Fruit fly (Drosophila melanogaster): ENCODE data around the gene Hpf1.

Hpf1 gene

DNA sequence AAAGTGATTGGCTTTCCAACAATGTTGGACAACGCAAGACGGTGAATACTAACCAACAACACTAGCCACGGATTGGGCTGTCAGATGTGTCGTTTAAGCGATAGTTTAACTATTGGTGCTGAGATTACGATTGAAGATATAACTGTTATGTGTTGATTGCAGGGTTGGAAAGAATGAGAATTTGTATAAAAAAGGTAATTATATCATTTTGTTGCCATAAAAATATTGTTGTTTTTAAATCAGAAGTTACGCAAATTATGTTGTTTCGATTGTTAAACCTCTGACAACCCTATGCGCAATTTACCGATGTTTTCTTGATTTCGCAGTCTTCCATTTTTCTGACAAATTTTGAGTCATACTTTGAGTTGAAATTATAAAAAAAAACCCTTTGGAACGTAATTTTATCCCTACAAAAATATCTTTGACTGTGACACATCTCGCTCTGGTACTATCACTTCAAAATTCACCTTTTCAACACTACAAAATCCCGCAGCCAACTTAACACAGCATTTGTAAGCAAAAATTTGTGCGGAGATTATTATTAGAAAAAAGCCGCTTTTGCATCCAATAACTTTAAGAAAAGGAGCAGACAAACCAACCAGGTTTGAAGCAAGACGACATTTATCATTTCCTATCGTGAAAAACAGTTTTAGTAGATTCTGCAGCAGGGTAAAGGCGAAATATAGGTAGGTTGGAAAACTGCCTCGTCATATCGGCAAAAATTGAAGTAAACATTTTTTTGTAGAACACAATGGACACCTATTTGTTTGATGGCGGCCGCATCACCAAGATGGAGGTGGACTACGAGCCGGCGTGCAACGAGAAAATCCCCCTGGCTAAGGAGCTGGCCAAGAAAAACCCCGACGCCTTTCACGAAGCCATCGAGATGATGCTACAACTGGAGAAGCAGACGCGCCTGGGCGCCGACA lies 2.4 kb upstream of the Hpf1 start, which contains the start of the genes Hat1 and Rpn5 (continued):
- TF ChIP-seq dmrt11E (tag; optimal IDR thresholded peaks at IDR 0.05) (peak; percentile 74), repo (GFP tag; optimal IDR thresholded peaks at IDR 0.05) (peak; percentile 76), shn (GFP tag; optimal IDR thresholded peaks at IDR 0.05) (peak; percentile 91), B-H2 (GFP tag; optimal IDR thresholded peaks at IDR 0.05) (peak; percentile 31), ERR (GFP tag; optimal IDR thresholded peaks at IDR 0.05) (peak; percentile 78), peb (GFP tag; IDR thresholded peaks at IDR 0.05) (no peak), CG15514 (GFP tag; optimal IDR thresholded peaks at IDR 0.05) (peak; percentile 56), gt (GFP tag; IDR thresholded peaks at IDR 0.05) (no peak), CG18764 (GFP tag; optimal IDR thresholded peaks at IDR 0.05) (peak; percentile 79), CG3995 (GFP tag; optimal IDR thresholded peaks at IDR 0.05) (peak; percentile 93), CG4854 (GFP tag; optimal IDR thresholded peaks at IDR 0.05) (peak; percentile 80), CG10462 (GFP tag; optimal IDR thresholded peaks at IDR 0.05) (peak; percentile 23), eyg (GFP tag; optimal IDR thresholded peaks at IDR 0.05) (peak; percentile 72), dmrt99B (tag; optimal IDR thresholded peaks at IDR 0.05) (no peak), CG8924 (tag; optimal IDR thresholded peaks at IDR 0.05) (peak; percentile 60), CG15696 (tag; optimal IDR thresholded peaks at IDR 0.05) (peak; percentile 62), salm (tag; optimal IDR thresholded peaks at IDR 0.05) (no peak), dysf (GFP tag; IDR thresholded peaks at IDR 0.05) (peak; percentile 72; the same call in 2 of the 3 replicates), bowl (GFP tag; IDR thresholded peaks at IDR 0.05) (no peak), scrt (GFP tag; optimal IDR thresholded peaks at IDR 0.05) (peak; percentile 0), nmo (GFP tag; optimal IDR thresholded peaks at IDR 0.05) (peak; percentile 87), CG11560 (tag; IDR thresholded peaks at IDR 0.05) (peak; percentile 53; the same call in 1 of the 3 replicates), E2f1 (GFP tag; IDR thresholded peaks at IDR 0.05) (peak; percentile 59), fru (optimal IDR thresholded peaks at IDR 0.05) (no peak), H15 (GFP tag; IDR thresholded peaks at IDR 0.05) (0 out of 3 replicates have a peak, but pooled peaks have one; percentile 31), tap (tag; optimal IDR thresholded peaks at IDR 0.05) (peak; percentile 35), CG11093 (GFP tag; IDR thresholded peaks at IDR 0.05) (peak; percentile 62; the same call in 1 of the 3 replicates), BEAF-32 (GFP tag; optimal IDR thresholded peaks at IDR 0.05) (peak; percentile 90), pan (optimal IDR thresholded peaks at IDR 0.05) (no peak), pan (GFP tag; optimal IDR thresholded peaks at IDR 0.05 in 1 of 2, IDR thresholded peaks at IDR 0.05 in 1 of 2) (peak in 1 of 2 experiments; percentile 31), sr (GFP tag; IDR thresholded peaks at IDR 0.05) (no peak), mld (GFP tag; IDR thresholded peaks at IDR 0.05; ENCODE audit: partially characterized antibody) (peak; percentile 48; the same call in 1 of the 3 replicates), CG3726 (GFP tag; IDR thresholded peaks at IDR 0.05) (no peak), CG4617 (GFP tag; optimal IDR thresholded peaks at IDR 0.05; ENCODE audit: borderline replicate concordance) (peak; percentile 76), bigmax (GFP tag; optimal IDR thresholded peaks at IDR 0.05) (no peak), CG7839 (tag; optimal IDR thresholded peaks at IDR 0.05) (peak; percentile 69), ATbp (GFP tag; optimal IDR thresholded peaks at IDR 0.05) (peak; percentile 48), CG16813 (GFP tag; IDR thresholded peaks at IDR 0.05; ENCODE audit: partially characterized antibody) (peak; percentile 78), Sry-β (GFP tag; optimal IDR thresholded peaks at IDR 0.05) (peak; percentile 90), CG7745 (tag; optimal IDR thresholded peaks at IDR 0.05) (no peak), CG13424 (tag; optimal IDR thresholded peaks at IDR 0.05) (peak; percentile 71), unc-4 (GFP tag; IDR thresholded peaks at IDR 0.05; ENCODE audit: partially characterized antibody) (peak; percentile 76; the same call in 1 of the 2 replicates), HLH3B (GFP tag; IDR thresholded peaks at IDR 0.05) (peak; percentile 6; the same call in 1 of the 2 replicates), Hr39 (optimal IDR thresholded peaks at IDR 0.05) (no peak), cg (GFP tag; optimal IDR thresholded peaks at IDR 0.05) (no peak), CkIIα-i1 (GFP tag; IDR thresholded peaks at IDR 0.05) (no peak), NK7.1 (GFP tag; optimal IDR thresholded peaks at IDR 0.05) (peak; percentile 72), chm (GFP tag; IDR thresholded peaks at IDR 0.05) (peak; percentile 59; the same call in 1 of the 2 replicates)

All from whole organism, embryonic.